Worm (Caenorhabditis elegans) whole organism, L3 larva: Measurements from ENCODE around the gene inso-1.

ENCODE experiments used
- lin-39 ChIP-seq: fragments of 150-350 bp; optimal IDR thresholded peaks from 2 replicates; lab custom pipeline; 2018; ENCODE audit warnings: missing biosample characterization, missing genetic modification reagents, missing genetic modification characterization
- nhr-23 ChIP-seq: fragments of 150-350 bp; optimal IDR thresholded peaks from 2 replicates; lab custom pipeline; 2014; ENCODE audit warnings: missing biosample characterization, missing genetic modification reagents, missing genetic modification characterization
- unc-39 ChIP-seq: sonication (generic microtip); optimal IDR thresholded peaks from 4 replicates; lab custom pipeline; 2017; ENCODE audit warnings: missing biosample characterization, missing genetic modification characterization

- TF ChIP-seq lin-39 (tag; lab: Kevin White, UChicago) (no peak), unc-39 (tag; lab: Kevin White, UChicago) (no peak), nhr-23 (no peak)
These were observed 37.1 kb downstream of the inso-1 start, which contains the start of gene ttr-37 for ce11 chrX:1337009-1337408.
